Fruit fly (Drosophila melanogaster): ENCODE data around the gene PNUTS.

The PNUTS gene

dm6 chr2L:846167-846868, 23.9 kb upstream of the PNUTS start (continued):
- TF ChIP-seq Lpt (GFP tag; optimal IDR thresholded peaks at IDR 0.05) (no peak), Dip3 (GFP tag; optimal IDR thresholded peaks at IDR 0.05) (peak; percentile 17), CG11247 (GFP tag; IDR thresholded peaks at IDR 0.05) (no peak), dysf (GFP tag; IDR thresholded peaks at IDR 0.05) (peak; percentile 43; the same call in 1 of the 3 replicates), eyg (GFP tag; optimal IDR thresholded peaks at IDR 0.05) (peak; percentile 11), bigmax (GFP tag; optimal IDR thresholded peaks at IDR 0.05) (no peak), Kr (GFP tag; optimal IDR thresholded peaks at IDR 0.05) (no peak), crp (GFP tag; optimal IDR thresholded peaks at IDR 0.05) (peak in 1 of 2 experiments; percentile 61), CG8290 (GFP tag; optimal IDR thresholded peaks at IDR 0.05) (peak; percentile 11), CG8290 (tag; optimal IDR thresholded peaks at IDR 0.05) (peak in 1 of 2 experiments; percentile 72), Ets65A (GFP tag) (peak; percentile 94), CG30431 (GFP tag; optimal IDR thresholded peaks at IDR 0.05) (peak; percentile 47), h (optimal IDR thresholded peaks at IDR 0.05) (no peak), vfl (GFP tag; optimal IDR thresholded peaks at IDR 0.05) (no peak), Eip74EF (GFP tag; optimal IDR thresholded peaks at IDR 0.05) (peak in 1 of 2 experiments; percentile 87), sisA (GFP tag; IDR thresholded peaks at IDR 0.05) (peak; percentile 67), Dref (GFP tag; IDR thresholded peaks at IDR 0.05) (no peak), D19A (tag; optimal IDR thresholded peaks at IDR 0.05) (peak; percentile 47), CG8765 (GFP tag; IDR thresholded peaks at IDR 0.05) (no peak), Rfx (GFP tag; IDR thresholded peaks at IDR 0.05) (peak; percentile 43; the same call in 1 of the 2 replicates), pum (GFP tag; optimal IDR thresholded peaks at IDR 0.05) (peak; percentile 59), Sry-δ (GFP tag; optimal IDR thresholded peaks at IDR 0.05) (peak; percentile 23), YL-1 (GFP tag; optimal IDR thresholded peaks at IDR 0.05) (no peak), lov (optimal IDR thresholded peaks at IDR 0.05) (no peak), lov (GFP tag; IDR thresholded peaks at IDR 0.05) (no peak), Nf-YC (tag; optimal IDR thresholded peaks at IDR 0.05) (no peak), CG12155 (GFP tag; optimal IDR thresholded peaks at IDR 0.05) (peak; percentile 3), CG17829 (tag; optimal IDR thresholded peaks at IDR 0.05) (peak; percentile 60), repo (GFP tag; optimal IDR thresholded peaks at IDR 0.05) (no peak), Neu2 (GFP tag; optimal IDR thresholded peaks at IDR 0.05; ENCODE audit: borderline replicate concordance) (no peak), CG6175 (GFP tag; IDR thresholded peaks at IDR 0.05) (no peak), org-1 (GFP tag; optimal IDR thresholded peaks at IDR 0.05) (peak; percentile 58), chif (GFP tag; optimal IDR thresholded peaks at IDR 0.05) (peak; percentile 52 to 77), salm (tag; optimal IDR thresholded peaks at IDR 0.05) (peak; percentile 25), Taf1 (GFP tag; IDR thresholded peaks at IDR 0.05) (no peak), vvl (GFP tag; IDR thresholded peaks at IDR 0.05) (peak; percentile 53; the same call in 1 of the 2 replicates), klu (GFP tag; IDR thresholded peaks at IDR 0.05) (no peak), CG5180 (GFP tag; optimal IDR thresholded peaks at IDR 0.05) (peak; percentile 45), mld (GFP tag; IDR thresholded peaks at IDR 0.05; ENCODE audit: partially characterized antibody) (no peak), trem (tag; optimal IDR thresholded peaks at IDR 0.05) (peak; percentile 25), CG13424 (tag; optimal IDR thresholded peaks at IDR 0.05) (peak; percentile 66), CTCF (GFP tag; optimal IDR thresholded peaks at IDR 0.05) (no peak), CG7745 (tag; optimal IDR thresholded peaks at IDR 0.05) (no peak), sna (GFP tag; IDR thresholded peaks at IDR 0.05; ENCODE audit: partially characterized antibody) (no peak), row (GFP tag; IDR thresholded peaks at IDR 0.05) (peak; percentile 70), corto (GFP tag; optimal IDR thresholded peaks at IDR 0.05) (peak; percentile 8), Doc3 (GFP tag; IDR thresholded peaks at IDR 0.05; ENCODE audit: partially characterized antibody) (no peak), CG17612 (GFP tag; IDR thresholded peaks at IDR 0.05) (no peak), usp (GFP tag; optimal IDR thresholded peaks at IDR 0.05) (no peak), CG6272 (GFP tag; IDR thresholded peaks at IDR 0.05) (peak; percentile 40; the same call in 1 of the 2 replicates), fu2 (GFP tag; optimal IDR thresholded peaks at IDR 0.05) (peak; percentile 25), Abd-B (GFP tag; optimal IDR thresholded peaks at IDR 0.05) (peak; percentile 50)

All from whole organism, embryonic.